Worm (Caenorhabditis elegans) whole organism, L4/young adult: ENCODE measurements around the gene B0496.11.

Source experiments
- W03F9.2 ChIP-seq: fragments of 150-350 bp; optimal IDR thresholded peaks from 2 replicates; lab custom pipeline; 2014; ENCODE audit warnings: missing biosample characterization, missing genetic modification characterization
- dao-5 ChIP-seq: sonication (generic microtip); optimal IDR thresholded peaks from 2 replicates; lab custom pipeline; 2016; ENCODE audit warnings: missing genotype, missing genetic modification characterization, moderate library complexity, missing compliant biosample characterization
- him-1 ChIP-seq: sonication (generic microtip); optimal IDR thresholded peaks from 2 replicates; lab custom pipeline; 2016; ENCODE audit warnings: missing genotype, missing genetic modification reagents, missing genetic modification characterization, missing compliant biosample characterization

ce11 chrIV:7477697-7478096 is 43.9 kb upstream of the B0496.11 start:
- TF ChIP-seq him-1 (tag; lab: Kevin White, UChicago) (no peak), dao-5 (tag; lab: Kevin White, UChicago) (no peak), W03F9.2 (tag; lab: Kevin White, UChicago) (no peak)
